Fruit fly (Drosophila melanogaster): ENCODE results near the gene CG14011.
A peak's percentile ranks its signal among the peaks of the same experiment; 100 is the strongest.

CG14011 gene

DNA sequence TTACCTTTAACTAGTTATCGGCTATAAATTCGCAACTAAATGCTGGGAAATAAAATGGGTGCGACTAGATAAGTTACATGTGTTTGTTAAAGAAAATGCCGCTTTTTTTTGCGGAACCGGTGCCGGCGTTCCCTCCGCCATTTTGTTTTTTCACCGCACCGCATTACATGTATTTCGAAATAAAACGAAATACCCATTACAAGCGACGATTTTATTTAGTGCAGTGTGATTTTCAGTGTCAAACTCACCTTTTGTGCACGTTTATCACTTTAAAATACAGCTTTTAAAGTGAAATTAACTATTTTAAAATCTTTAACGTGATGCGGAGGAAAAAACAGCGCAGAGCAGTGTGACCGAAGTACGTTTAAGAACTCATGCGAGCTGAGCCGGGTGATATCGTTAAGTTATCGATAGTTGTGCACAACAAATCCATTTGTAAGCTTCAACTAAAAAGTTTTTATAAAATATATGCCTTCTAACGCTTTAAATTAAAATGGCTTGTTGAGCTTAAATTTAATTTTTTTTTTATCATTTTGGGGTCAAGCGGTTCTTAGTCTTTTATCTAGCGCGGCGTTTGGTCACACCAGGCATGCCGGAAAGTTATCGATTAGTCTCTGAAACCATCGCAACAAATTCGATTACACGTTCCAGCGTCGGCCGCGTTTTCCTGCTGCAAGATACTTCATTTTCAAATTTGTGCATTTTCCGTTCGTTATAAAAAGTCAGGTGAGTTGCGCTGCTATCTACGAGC, 38.8 kb downstream of the CG14011 start, which contains the start of the genes Hel25E and Lam (continued):
- TF ChIP-seq seq (GFP tag; IDR thresholded peaks at IDR 0.05), result no peak
- TF ChIP-seq grau (tag; optimal IDR thresholded peaks at IDR 0.05), result no peak
- peak; percentile 27 for TF ChIP-seq lilli (GFP tag; optimal IDR thresholded peaks at IDR 0.05)
- no peak for TF ChIP-seq psq (GFP tag; optimal IDR thresholded peaks at IDR 0.05)
- TF ChIP-seq CG7839 (tag; optimal IDR thresholded peaks at IDR 0.05), result no peak
- no peak for TF ChIP-seq HLHmδ (GFP tag; optimal IDR thresholded peaks at IDR 0.05)
- no peak for TF ChIP-seq Deaf1 (tag; optimal IDR thresholded peaks at IDR 0.05)
- no peak for TF ChIP-seq exex (tag; optimal IDR thresholded peaks at IDR 0.05)
- no peak for TF ChIP-seq Drgx (GFP tag; IDR thresholded peaks at IDR 0.05)
- TF ChIP-seq CG4360 (GFP tag; IDR thresholded peaks at IDR 0.05), result no peak
- no peak for TF ChIP-seq cad (GFP tag; optimal IDR thresholded peaks at IDR 0.05)
- TF ChIP-seq NK7.1 (GFP tag; optimal IDR thresholded peaks at IDR 0.05), result no peak
- no peak for TF ChIP-seq CG42726 (GFP tag; IDR thresholded peaks at IDR 0.05; ENCODE audit: partially characterized antibody)
- no peak for TF ChIP-seq mirr (GFP tag; optimal IDR thresholded peaks at IDR 0.05)
- TF ChIP-seq en (GFP tag; optimal IDR thresholded peaks at IDR 0.05), result no peak
- no peak for TF ChIP-seq sisA (GFP tag; IDR thresholded peaks at IDR 0.05)
- TF ChIP-seq slou (GFP tag; optimal IDR thresholded peaks at IDR 0.05), result no peak
- TF ChIP-seq CG3065 (GFP tag; optimal IDR thresholded peaks at IDR 0.05), result no peak
- TF ChIP-seq CG18764 (GFP tag; optimal IDR thresholded peaks at IDR 0.05), result no peak
- no peak for TF ChIP-seq CG1024 (GFP tag; IDR thresholded peaks at IDR 0.05)
- peak; percentile 19 for TF ChIP-seq CG4617 (GFP tag; optimal IDR thresholded peaks at IDR 0.05; ENCODE audit: borderline replicate concordance)
- TF ChIP-seq sqz (GFP tag; optimal IDR thresholded peaks at IDR 0.05), result no peak
- peak; percentile 50 for TF ChIP-seq CG17829 (tag; optimal IDR thresholded peaks at IDR 0.05)
- peak; percentile 94 for TF ChIP-seq CG17359 (tag; optimal IDR thresholded peaks at IDR 0.05)
- TF ChIP-seq maf-S (GFP tag; optimal IDR thresholded peaks at IDR 0.05), result peak; percentile 16
- no peak for TF ChIP-seq Neu2 (GFP tag; optimal IDR thresholded peaks at IDR 0.05; ENCODE audit: borderline replicate concordance)
- TF ChIP-seq YL-1 (GFP tag; optimal IDR thresholded peaks at IDR 0.05), result peak; percentile 58
- peak; percentile 98 for TF ChIP-seq Sin3A (optimal IDR thresholded peaks at IDR 0.05)
- no peak for TF ChIP-seq emc (GFP tag; optimal IDR thresholded peaks at IDR 0.05)
- no peak for TF ChIP-seq tio (GFP tag; optimal IDR thresholded peaks at IDR 0.05)
- no peak for TF ChIP-seq Asciz (GFP tag; optimal IDR thresholded peaks at IDR 0.05)
- TF ChIP-seq CG6175 (GFP tag; IDR thresholded peaks at IDR 0.05), result no peak
- no peak for TF ChIP-seq zf30C (GFP tag; optimal IDR thresholded peaks at IDR 0.05)
- TF ChIP-seq CG4707 (GFP tag; optimal IDR thresholded peaks at IDR 0.05), result no peak
- TF ChIP-seq ase (GFP tag; IDR thresholded peaks at IDR 0.05), result no peak
- TF ChIP-seq trh (GFP tag; optimal IDR thresholded peaks at IDR 0.05), result no peak
- TF ChIP-seq ATbp (GFP tag; optimal IDR thresholded peaks at IDR 0.05), result no peak
- peak; percentile 57 for TF ChIP-seq tna (GFP tag; IDR thresholded peaks at IDR 0.05; ENCODE audit: partially characterized antibody)
- TF ChIP-seq CG2199 (GFP tag; IDR thresholded peaks at IDR 0.05), result no peak
- no peak for TF ChIP-seq Chrac-16 (GFP tag; optimal IDR thresholded peaks at IDR 0.05)
- no peak for TF ChIP-seq CG17385 (GFP tag; optimal IDR thresholded peaks at IDR 0.05)
- TF ChIP-seq CG3847 (GFP tag; IDR thresholded peaks at IDR 0.05), result peak; percentile 69
- TF ChIP-seq CG10147 (GFP tag; optimal IDR thresholded peaks at IDR 0.05), result no peak
- peak; percentile 75 for TF ChIP-seq nmo (GFP tag; optimal IDR thresholded peaks at IDR 0.05)
- no peak for TF ChIP-seq da (GFP tag; optimal IDR thresholded peaks at IDR 0.05)
- TF ChIP-seq HmgD (GFP tag; optimal IDR thresholded peaks at IDR 0.05), result no peak
- TF ChIP-seq sr (GFP tag; IDR thresholded peaks at IDR 0.05), result no peak
- no peak for TF ChIP-seq ken (GFP tag; IDR thresholded peaks at IDR 0.05)
- no peak for TF ChIP-seq CG8290 (GFP tag; optimal IDR thresholded peaks at IDR 0.05)
- no peak for TF ChIP-seq CG8290 (tag; optimal IDR thresholded peaks at IDR 0.05)
- no peak for TF ChIP-seq Kr (GFP tag; optimal IDR thresholded peaks at IDR 0.05)
- peak; percentile 35; the same call in 1 of the 2 replicates for TF ChIP-seq CG9932 (GFP tag; IDR thresholded peaks at IDR 0.05)
